Fruit fly (Drosophila melanogaster) whole organism, pupa: Measurements from ENCODE around the gene CG32214.
"Not testable (repeated sequence)": the region's sequence is repeated elsewhere in the genome, so short reads cannot be mapped to it uniquely, and the experiment has no call there.

Source experiments
- CG10348 ChIP-seq: fragments of 200-800 bp; sonication (Bioruptor generic); IDR thresholded peaks from 2 replicates; pipeline ENCODE4 v1.3.6; 2022; ENCODE audit warnings: missing biosample characterization, missing genetic modification characterization
- CG12605 ChIP-seq: fragments of 200-800 bp; sonication (Bioruptor generic); IDR thresholded peaks from 2 replicates; pipeline ENCODE4 v1.3.6; 2022; ENCODE audit warnings: missing biosample characterization, missing genetic modification characterization
- CG13204 ChIP-seq: fragments of 200-800 bp; sonication (Bioruptor generic); optimal IDR thresholded peaks from 2 replicates; lab custom pipeline; 2018; ENCODE audit warnings: missing biosample characterization, mild to moderate bottlenecking, missing genetic modification characterization, moderate library complexity
- CG14655 ChIP-seq: fragments of 200-800 bp; sonication (Bioruptor generic); optimal IDR thresholded peaks from 3 replicates; lab custom pipeline; 2017; ENCODE audit warnings: mild to moderate bottlenecking, missing biosample characterization, missing genetic modification reagents, missing genetic modification characterization
- CG15710 ChIP-seq: fragments of 200-800 bp; sonication (Bioruptor generic); optimal IDR thresholded peaks from 2 replicates; lab custom pipeline; 2018; ENCODE audit warnings: missing biosample characterization, mild to moderate bottlenecking, missing genetic modification characterization, moderate library complexity
- CG17806 ChIP-seq: fragments of 200-800 bp; sonication (Bioruptor generic); optimal IDR thresholded peaks from 2 replicates; lab custom pipeline; 2018; ENCODE audit warnings: missing biosample characterization, mild to moderate bottlenecking, missing genetic modification characterization, moderate library complexity
- CG32121 ChIP-seq: fragments of 200-800 bp; sonication (Bioruptor generic); IDR thresholded peaks from 2 replicates; pipeline ENCODE4 v1.3.6; 2022; ENCODE audit warnings: missing biosample characterization, missing genetic modification characterization
- CG34367 ChIP-seq: fragments of 200-800 bp; sonication (Bioruptor generic); optimal IDR thresholded peaks from 2 replicates; lab custom pipeline; 2018; ENCODE audit warnings: missing biosample characterization, mild to moderate bottlenecking, missing genetic modification characterization
- CG4496 ChIP-seq: fragments of 200-800 bp; sonication (Bioruptor generic); IDR thresholded peaks from 3 replicates; pipeline ENCODE4 v1.3.6; 2022; ENCODE audit warnings: missing biosample characterization, missing genetic modification characterization
- CG8159 ChIP-seq: fragments of 200-800 bp; sonication (Bioruptor generic); optimal IDR thresholded peaks from 3 replicates; lab custom pipeline; 2018; ENCODE audit warnings: missing biosample characterization, mild to moderate bottlenecking, missing genetic modification characterization, moderate library complexity
- CG8301 ChIP-seq: fragments of 200-800 bp; sonication (Bioruptor generic); optimal IDR thresholded peaks from 2 replicates; lab custom pipeline; 2018; ENCODE audit warnings: missing biosample characterization, mild to moderate bottlenecking, missing genetic modification characterization
- CG9948 ChIP-seq: fragments of 200-800 bp; sonication (Bioruptor generic); optimal IDR thresholded peaks from 2 replicates; lab custom pipeline; 2018; ENCODE audit warnings: missing biosample characterization, mild to moderate bottlenecking, missing genetic modification characterization, moderate library complexity
- D1 ChIP-seq: fragments of 200-800 bp; sonication (Bioruptor generic); optimal IDR thresholded peaks from 2 replicates; lab custom pipeline; 2018; ENCODE audit warnings: missing biosample characterization, mild to moderate bottlenecking, missing genetic modification characterization, moderate library complexity
- EcR ChIP-seq: fragments of 200-800 bp; sonication (Bioruptor generic); optimal IDR thresholded peaks from 3 replicates; lab custom pipeline; 2019; ENCODE audit warnings: missing biosample characterization, missing genetic modification characterization, mild to moderate bottlenecking, moderate library complexity, missing genetic modification reagents
- Ets98B ChIP-seq: fragments of 200-800 bp; sonication (Bioruptor generic); IDR thresholded peaks from 2 replicates; pipeline ENCODE4 v1.3.6; 2022; ENCODE audit warnings: missing biosample characterization, missing genetic modification characterization
- Pif1A ChIP-seq: fragments of 200-800 bp; sonication (Bioruptor generic); optimal IDR thresholded peaks from 3 replicates; lab custom pipeline; 2016; ENCODE audit warnings: missing biosample characterization, missing genetic modification characterization
- Pif1B ChIP-seq: fragments of 200-800 bp; sonication (Bioruptor generic); optimal IDR thresholded peaks from 3 replicates; lab custom pipeline; 2016; ENCODE audit warnings: missing biosample characterization, missing genetic modification characterization
- Snoo ChIP-seq: fragments of 200-800 bp; sonication (Bioruptor generic); optimal IDR thresholded peaks from 3 replicates; lab custom pipeline; 2017; ENCODE audit warnings: missing biosample characterization, mild to moderate bottlenecking, missing genetic modification characterization, inconsistent platforms
- fd96Ca ChIP-seq: fragments of 200-800 bp; sonication (Bioruptor generic); IDR thresholded peaks from 3 replicates; pipeline ENCODE4 v1.3.6; 2022; ENCODE audit warnings: missing biosample characterization, missing genetic modification characterization
- gl ChIP-seq: fragments of 200-800 bp; sonication (Bioruptor generic); optimal IDR thresholded peaks from 2 replicates; lab custom pipeline; 2018; ENCODE audit warnings: missing biosample characterization, mild to moderate bottlenecking, missing genetic modification characterization
- rn ChIP-seq: fragments of 200-800 bp; sonication (Bioruptor generic); IDR thresholded peaks from 2 replicates; pipeline ENCODE4 v1.3.6; 2022; ENCODE audit warnings: missing biosample characterization, missing genetic modification characterization

Gene CG32214

DNA sequence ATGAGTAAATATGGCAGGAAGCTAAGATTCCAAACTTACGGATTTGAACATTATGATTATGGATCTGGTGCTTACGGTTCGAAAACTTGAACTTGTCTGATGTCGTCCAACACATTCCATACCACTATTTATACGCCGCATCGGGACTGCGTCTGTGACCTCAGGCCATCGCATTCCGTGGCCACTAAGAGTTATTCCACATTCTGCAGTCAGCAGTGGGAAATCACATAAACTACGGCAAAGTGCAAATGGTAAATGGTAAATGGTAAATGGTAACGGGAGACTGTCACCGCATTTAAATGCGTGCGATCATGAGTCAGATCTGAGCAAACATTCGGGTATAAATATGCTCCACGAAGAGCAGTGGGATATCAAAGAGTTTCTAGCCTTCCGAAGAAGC, at the start of gene CG32214, which contains the start of gene CG14096:
Gene CG32214, plus strand, starts transcription at position 368 of the 400 bp plus-strand sequence.
Gene CG14096, minus strand, starts transcription at position 101 of the 400 bp plus-strand sequence.
- not testable (repeated sequence) for TF ChIP-seq CG10348 (GFP tag; lab: Robert Waterston, UW); CG15710 (tag; lab: Kevin White, UChicago); Pif1A (GFP tag; lab: Kevin White, UChicago)

DNA sequence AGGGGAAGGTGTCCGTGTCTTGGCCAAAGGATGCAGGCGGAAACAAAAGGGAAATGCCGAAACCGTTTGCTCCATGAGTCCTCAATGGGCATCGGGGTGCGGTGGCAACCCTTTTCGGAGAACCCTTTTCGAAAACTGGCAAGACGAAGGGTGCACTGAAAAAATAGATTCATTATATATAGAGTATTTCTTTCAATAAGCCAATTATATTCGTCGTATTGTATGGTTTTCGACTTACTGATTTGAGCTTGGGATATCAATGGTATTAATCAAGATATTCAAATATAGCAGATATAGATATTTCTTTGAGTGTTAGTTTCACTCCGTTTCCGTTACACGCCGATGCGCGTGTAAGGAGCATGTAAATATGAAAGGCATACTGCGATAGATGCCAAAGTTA, 24.9 kb upstream of the CG32214 start:
- no peak for TF ChIP-seq CG12605 (GFP tag; lab: Robert Waterston, UW)
- no peak for TF ChIP-seq Pif1B (GFP tag; lab: Kevin White, UChicago)
- no peak for TF ChIP-seq Snoo (tag; lab: Kevin White, UChicago)
- peak; percentile 54 for TF ChIP-seq CG8159
- TF ChIP-seq CG32121 (GFP tag; lab: Robert Waterston, UW), result no peak
- TF ChIP-seq gl, result no peak
- no peak for TF ChIP-seq CG34367 (tag; lab: Kevin White, UChicago)
- no peak for TF ChIP-seq CG13204 (GFP tag; lab: Kevin White, UChicago)
- peak; percentile 20; the same call in 1 of the 3 replicates for TF ChIP-seq CG4496 (GFP tag; lab: Robert Waterston, UW)
- no peak for TF ChIP-seq fd96Ca
- TF ChIP-seq CG17806 (tag; lab: Kevin White, UChicago), result no peak
- no peak for TF ChIP-seq CG14655 (GFP tag; lab: Kevin White, UChicago)
- no peak for TF ChIP-seq D1
- TF ChIP-seq Pif1A (GFP tag; lab: Kevin White, UChicago), result no peak
- peak; percentile 36 for TF ChIP-seq CG15710 (tag; lab: Kevin White, UChicago)
- no peak for TF ChIP-seq Ets98B (GFP tag; lab: Robert Waterston, UW)
- no peak for TF ChIP-seq EcR (GFP tag; lab: Kevin White, UChicago)
- no peak for TF ChIP-seq rn
- no peak for TF ChIP-seq CG10348 (GFP tag; lab: Robert Waterston, UW)
- TF ChIP-seq CG9948 (tag; lab: Kevin White, UChicago), result peak; percentile 25
- no peak for TF ChIP-seq CG8301 (tag; lab: Kevin White, UChicago)

DNA sequence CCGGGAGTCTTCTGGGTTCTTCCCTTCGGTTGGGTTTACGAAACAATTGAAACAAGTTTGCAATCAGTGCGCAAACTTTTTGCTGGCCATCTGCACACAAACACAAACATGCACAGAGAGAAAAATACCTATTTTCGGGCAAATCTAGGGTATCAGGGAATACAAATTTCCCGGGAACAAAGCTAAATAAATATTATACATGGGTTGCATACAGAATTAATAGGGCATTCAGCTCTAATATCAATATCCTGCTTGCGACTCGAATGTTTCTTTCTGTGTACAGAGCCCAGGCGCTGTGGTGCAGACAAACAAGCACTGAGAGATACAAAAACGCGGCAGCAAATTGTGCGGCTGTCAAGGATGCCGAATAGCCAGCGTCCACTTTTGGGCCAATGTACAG, 23.1 kb upstream of the CG32214 start:
- no peak for TF ChIP-seq fd96Ca
- no peak for TF ChIP-seq CG8301 (tag; lab: Kevin White, UChicago)
- TF ChIP-seq CG17806 (tag; lab: Kevin White, UChicago), result peak; percentile 32
- TF ChIP-seq CG4496 (GFP tag; lab: Robert Waterston, UW), result 0 out of 3 replicates have a peak, but pooled peaks have one; percentile 29
- TF ChIP-seq CG9948 (tag; lab: Kevin White, UChicago), result peak; percentile 25
- TF ChIP-seq CG15710 (tag; lab: Kevin White, UChicago), result peak; percentile 22
- TF ChIP-seq CG34367 (tag; lab: Kevin White, UChicago), result peak; percentile 0
- TF ChIP-seq CG8159, result peak; percentile 26

DNA sequence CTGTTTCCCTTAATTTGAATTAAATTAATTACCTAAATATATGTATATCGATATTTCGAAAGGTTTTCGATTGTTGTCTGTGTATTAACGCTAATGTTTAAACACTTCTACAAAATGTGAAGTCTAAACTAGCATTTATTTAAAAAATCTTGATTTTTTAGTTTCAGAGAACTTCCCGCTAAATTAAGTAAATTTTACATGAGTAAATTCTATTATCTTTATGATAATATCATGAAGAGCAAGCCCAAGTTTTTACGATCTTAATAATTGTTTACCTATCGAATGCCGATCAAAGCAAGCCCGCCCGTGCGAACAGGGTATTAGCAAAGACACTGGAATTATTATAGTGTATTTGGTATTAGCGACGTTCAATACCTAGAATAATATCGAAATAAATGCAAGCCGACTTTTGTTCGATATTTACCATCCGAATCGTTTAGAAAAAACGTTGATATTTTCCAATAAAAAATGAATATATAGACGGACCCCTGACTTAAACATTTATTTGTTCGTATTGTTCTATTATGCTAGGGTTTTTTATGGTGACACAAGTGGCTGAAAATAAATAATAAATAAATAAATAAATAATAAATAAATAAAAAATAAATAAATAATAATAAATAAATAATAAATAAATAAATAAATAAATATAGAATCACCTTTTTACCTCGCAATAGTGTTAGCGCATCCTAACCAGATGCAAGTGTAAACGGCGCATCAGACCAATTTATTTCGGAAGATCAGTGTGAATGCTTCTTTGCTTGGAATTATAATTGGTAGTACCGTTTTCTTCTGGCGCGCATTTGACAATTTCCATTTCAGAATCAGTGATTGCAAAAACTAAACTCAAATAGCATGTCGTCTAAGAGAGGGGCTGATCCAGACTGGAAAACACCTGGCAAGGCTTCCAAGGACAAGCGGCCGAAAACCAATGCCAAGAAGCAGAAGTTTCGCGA, 20.5 kb upstream of the CG32214 start, which contains the start of the genes CG33062 and Chd3:
Gene CG33062, minus strand, starts transcription at position 51 of the 956 bp plus-strand sequence.
Gene Chd3, plus strand, starts transcription at position 780 of the 956 bp plus-strand sequence.
- TF ChIP-seq CG8301 (tag; lab: Kevin White, UChicago) (no peak), gl (no peak), CG8159 (peak; percentile 29), Pif1A (GFP tag; lab: Kevin White, UChicago) (no peak), Snoo (tag; lab: Kevin White, UChicago) (no peak), CG14655 (GFP tag; lab: Kevin White, UChicago) (peak; percentile 40), CG12605 (GFP tag; lab: Robert Waterston, UW) (no peak), CG34367 (tag; lab: Kevin White, UChicago) (no peak)

DNA sequence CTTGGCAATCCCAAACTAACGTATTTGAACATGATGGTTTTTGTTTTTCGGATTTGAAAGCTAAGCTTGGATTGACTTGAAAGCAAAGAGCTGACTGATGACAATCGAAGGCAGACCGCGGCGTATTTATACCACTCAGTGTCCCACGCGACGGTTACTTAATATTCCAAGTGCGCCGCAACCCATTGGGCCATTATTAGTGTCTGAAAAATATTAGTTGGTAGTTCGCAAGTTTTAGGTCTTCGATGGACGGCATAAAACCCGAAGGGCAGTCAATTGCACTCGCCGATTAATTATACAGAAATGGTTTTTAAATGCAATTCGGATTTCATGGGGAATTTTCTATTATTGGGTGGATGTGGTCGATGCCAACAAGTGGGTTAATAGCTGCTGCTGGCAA, 2.5 kb upstream of the CG32214 start, which contains the start of gene CG14095:
Gene CG14095, minus strand, starts transcription at position 101 of the 400 bp plus-strand sequence.
- no peak for TF ChIP-seq CG10348 (GFP tag; lab: Robert Waterston, UW)
- no peak for TF ChIP-seq D1
- no peak for TF ChIP-seq rn
- no peak for TF ChIP-seq CG4496 (GFP tag; lab: Robert Waterston, UW)
- TF ChIP-seq Pif1B (GFP tag; lab: Kevin White, UChicago), result no peak
- TF ChIP-seq CG34367 (tag; lab: Kevin White, UChicago), result no peak
- TF ChIP-seq gl, result no peak
- TF ChIP-seq CG14655 (GFP tag; lab: Kevin White, UChicago), result no peak
- no peak for TF ChIP-seq EcR (GFP tag; lab: Kevin White, UChicago)
- TF ChIP-seq CG8301 (tag; lab: Kevin White, UChicago), result no peak
- no peak for TF ChIP-seq CG9948 (tag; lab: Kevin White, UChicago)
- no peak for TF ChIP-seq CG15710 (tag; lab: Kevin White, UChicago)
- TF ChIP-seq CG12605 (GFP tag; lab: Robert Waterston, UW), result no peak
- TF ChIP-seq CG13204 (GFP tag; lab: Kevin White, UChicago), result no peak

DNA sequence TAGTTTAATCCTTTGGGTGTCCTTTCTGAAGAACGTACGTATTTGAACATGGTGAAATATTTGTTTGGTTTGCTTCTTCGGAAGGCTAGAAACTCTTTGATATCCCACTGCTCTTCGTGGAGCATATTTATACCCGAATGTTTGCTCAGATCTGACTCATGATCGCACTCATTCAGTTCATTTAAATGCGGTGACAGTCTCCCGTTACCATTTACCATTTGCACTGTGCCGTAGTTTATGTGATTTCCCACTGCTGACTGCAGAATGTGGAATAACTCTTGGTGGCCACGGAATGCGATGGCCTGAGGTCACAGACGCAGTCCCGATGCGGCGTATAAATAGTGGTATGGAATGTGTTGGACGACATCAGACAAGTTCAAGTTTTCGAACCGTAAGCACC, 5.0 kb downstream of the CG32214 start, which contains the start of the genes 825-Oak and CG12519:
Gene 825-Oak, minus strand, starts transcription at position 101 of the 400 bp plus-strand sequence.
Gene CG12519, plus strand, starts transcription at position 364 of the 400 bp plus-strand sequence.
- not testable (repeated sequence) for TF ChIP-seq CG4496 (GFP tag; lab: Robert Waterston, UW); CG9948 (tag; lab: Kevin White, UChicago); Pif1A (GFP tag; lab: Kevin White, UChicago)
